Fruit fly (Drosophila melanogaster): ENCODE data around the gene Smr.

Gene Smr

dm6 chrX:12699095-12699750, 43.2 kb downstream of the Smr start (continued):
- peak; percentile 13 for TF ChIP-seq Hr3 (GFP tag; optimal IDR thresholded peaks at IDR 0.05)
- peak; percentile 24 for TF ChIP-seq CG30403 (GFP tag; optimal IDR thresholded peaks at IDR 0.05)
- no peak for TF ChIP-seq tna (GFP tag; IDR thresholded peaks at IDR 0.05; ENCODE audit: partially characterized antibody)
- no peak for TF ChIP-seq CG16779 (GFP tag; IDR thresholded peaks at IDR 0.05)
- no peak for TF ChIP-seq Eip74EF (GFP tag; optimal IDR thresholded peaks at IDR 0.05)
- TF ChIP-seq CG17912 (GFP tag; optimal IDR thresholded peaks at IDR 0.05), result no peak
- TF ChIP-seq slou (GFP tag; optimal IDR thresholded peaks at IDR 0.05), result no peak
- TF ChIP-seq gcm2 (GFP tag; optimal IDR thresholded peaks at IDR 0.05), result no peak
- TF ChIP-seq CG11723 (GFP tag; optimal IDR thresholded peaks at IDR 0.05), result no peak
- TF ChIP-seq pho (GFP tag; optimal IDR thresholded peaks at IDR 0.05), result no peak
- no peak for TF ChIP-seq CG1647 (GFP tag; optimal IDR thresholded peaks at IDR 0.05)
- no peak for TF ChIP-seq gt (GFP tag; IDR thresholded peaks at IDR 0.05)
- no peak for TF ChIP-seq nerfin-2 (GFP tag; IDR thresholded peaks at IDR 0.05; ENCODE audit: partially characterized antibody)
- no peak for TF ChIP-seq Doc2 (GFP tag; IDR thresholded peaks at IDR 0.05)
- peak; percentile 31 for TF ChIP-seq CG13296 (GFP tag; optimal IDR thresholded peaks at IDR 0.05)
- TF ChIP-seq zfh2 (GFP tag; optimal IDR thresholded peaks at IDR 0.05), result no peak
- TF ChIP-seq aop (GFP tag; IDR thresholded peaks at IDR 0.05), result no peak
- TF ChIP-seq insv (GFP tag; optimal IDR thresholded peaks at IDR 0.05), result no peak
- no peak for TF ChIP-seq CG12659 (GFP tag; optimal IDR thresholded peaks at IDR 0.05)
- no peak for TF ChIP-seq unc-4 (GFP tag; IDR thresholded peaks at IDR 0.05; ENCODE audit: partially characterized antibody)
- TF ChIP-seq eyg (GFP tag; optimal IDR thresholded peaks at IDR 0.05), result no peak
- TF ChIP-seq CG8281 (tag; optimal IDR thresholded peaks at IDR 0.05), result no peak
- TF ChIP-seq Pdp1 (GFP tag; optimal IDR thresholded peaks at IDR 0.05), result peak; percentile 23 to 43
- no peak for TF ChIP-seq CG16813 (GFP tag; IDR thresholded peaks at IDR 0.05; ENCODE audit: partially characterized antibody)
- TF ChIP-seq tup (GFP tag; optimal IDR thresholded peaks at IDR 0.05), result no peak
- no peak for TF ChIP-seq Scr (GFP tag; IDR thresholded peaks at IDR 0.05; ENCODE audit: partially characterized antibody)
- 0 out of 3 replicates have a peak, but pooled peaks have one; percentile 24 for TF ChIP-seq dysf (GFP tag; IDR thresholded peaks at IDR 0.05)
- TF ChIP-seq tgo (GFP tag; IDR thresholded peaks at IDR 0.05), result peak; percentile 20; the same call in 2 of the 3 replicates
- no peak for TF ChIP-seq ssp (GFP tag; IDR thresholded peaks at IDR 0.05)
- TF ChIP-seq CG7357 (GFP tag; IDR thresholded peaks at IDR 0.05), result 0 out of 3 replicates have a peak, but pooled peaks have one; percentile 21
- TF ChIP-seq CG6791 (GFP tag; IDR thresholded peaks at IDR 0.05; ENCODE audit: partially characterized antibody), result no peak
- TF ChIP-seq jumu (GFP tag; optimal IDR thresholded peaks at IDR 0.05), result peak; percentile 20
- peak; percentile 23 for TF ChIP-seq Asciz (GFP tag; optimal IDR thresholded peaks at IDR 0.05)
- TF ChIP-seq Dref (GFP tag; IDR thresholded peaks at IDR 0.05), result no peak
- peak; percentile 3 for TF ChIP-seq Dad (GFP tag; optimal IDR thresholded peaks at IDR 0.05)
- TF ChIP-seq CG11696 (GFP tag; IDR thresholded peaks at IDR 0.05), result no peak
- TF ChIP-seq Dll (GFP tag; IDR thresholded peaks at IDR 0.05; ENCODE audit: partially characterized antibody), result no peak
- no peak for TF ChIP-seq CG10431 (GFP tag; optimal IDR thresholded peaks at IDR 0.05)
- no peak for TF ChIP-seq emc (GFP tag; optimal IDR thresholded peaks at IDR 0.05)
- TF ChIP-seq CG13624 (GFP tag; optimal IDR thresholded peaks at IDR 0.05), result peak; percentile 30
- TF ChIP-seq CTCF (GFP tag; optimal IDR thresholded peaks at IDR 0.05), result no peak
- peak; percentile 18 for TF ChIP-seq Six4 (GFP tag; optimal IDR thresholded peaks at IDR 0.05)
- TF ChIP-seq vnd (GFP tag; IDR thresholded peaks at IDR 0.05; ENCODE audit: partially characterized antibody), result no peak
- TF ChIP-seq HmgZ (tag; optimal IDR thresholded peaks at IDR 0.05), result peak; percentile 7
- peak in 1 of 2 experiments; percentile 49 for TF ChIP-seq bsh (GFP tag; optimal IDR thresholded peaks at IDR 0.05)
- 0 out of 2 replicates have a peak, but pooled peaks have one; percentile 41 for TF ChIP-seq ranshi (GFP tag; IDR thresholded peaks at IDR 0.05)
- no peak for TF ChIP-seq vfl (GFP tag; optimal IDR thresholded peaks at IDR 0.05)
- peak; percentile 18 for TF ChIP-seq Xbp1 (GFP tag; optimal IDR thresholded peaks at IDR 0.05)
- TF ChIP-seq stc (GFP tag; IDR thresholded peaks at IDR 0.05), result no peak
- peak; percentile 39 for TF ChIP-seq CG17829 (tag; optimal IDR thresholded peaks at IDR 0.05)
